Worm (Caenorhabditis elegans) whole organism, L4 larva: ENCODE data around the gene Y46G5A.15.
"Not testable (repeated sequence)": the region's sequence is repeated elsewhere in the genome, so short reads cannot be mapped to it uniquely, and the experiment has no call there.

Source experiments
- F10B5.3 ChIP-seq: sonication (generic microtip); optimal IDR thresholded peaks from 2 replicates; lab custom pipeline; 2016; ENCODE audit warnings: mild to moderate bottlenecking, missing genetic modification characterization, missing compliant biosample characterization
- R02D3.7 ChIP-seq: fragments of 150-350 bp; sonication (generic microtip); optimal IDR thresholded peaks from 3 replicates; lab custom pipeline; 2014; ENCODE audit warnings: missing biosample characterization, missing genetic modification characterization
- ZK546.5 ChIP-seq, 2 experiments: sonication (generic microtip); optimal IDR thresholded peaks; 2 replicates each; lab custom pipeline; 2017; ENCODE audit warnings: missing biosample characterization in 2 of 2, missing genetic modification characterization in 2 of 2
- egl-27 ChIP-seq: sonication (generic microtip); optimal IDR thresholded peaks from 3 replicates; lab custom pipeline; 2017; ENCODE audit warnings: missing biosample characterization, missing genetic modification reagents, missing genetic modification characterization
- lin-13 ChIP-seq: fragments of 150-350 bp; optimal IDR thresholded peaks from 2 replicates; lab custom pipeline; 2014; ENCODE audit warnings: missing biosample characterization, missing genetic modification reagents, missing genetic modification characterization
- lin-38 ChIP-seq: fragments of 200-800 bp; sonication (Bioruptor generic); IDR thresholded peaks from 2 replicates; pipeline ENCODE4 v1.3.6; 2022; ENCODE audit warnings: missing genetic modification reagents, missing genetic modification characterization, missing compliant biosample characterization
- lsy-2 ChIP-seq, 2 experiments: fragments of 150-350 bp in 1 of 2; sonication (generic microtip) in 1 of 2; optimal IDR thresholded peaks; 2 replicates each; lab custom pipeline; 2014 to 2017; ENCODE audit warnings: missing biosample characterization in 2 of 2, missing genetic modification characterization in 2 of 2
- nhr-237 ChIP-seq: sonication (generic microtip); optimal IDR thresholded peaks from 2 replicates; lab custom pipeline; 2017; ENCODE audit warnings: missing biosample characterization, missing genetic modification characterization
- pqm-1 ChIP-seq: sonication (generic microtip); optimal IDR thresholded peaks from 2 replicates; lab custom pipeline; 2017; ENCODE audit warnings: missing biosample characterization, missing genetic modification characterization
- sdz-12 ChIP-seq: fragments of 200-800 bp; sonication (Bioruptor generic); optimal IDR thresholded peaks from 2 replicates; lab custom pipeline; 2018; ENCODE audit warnings: mild to moderate bottlenecking, missing genetic modification characterization, missing compliant biosample characterization
- skn-1 ChIP-seq: fragments of 150-350 bp; optimal IDR thresholded peaks from 2 replicates; lab custom pipeline; 2014; ENCODE audit warnings: missing biosample characterization, missing genetic modification characterization
- zag-1 ChIP-seq: fragments of 150-350 bp; optimal IDR thresholded peaks from 2 replicates; lab custom pipeline; 2014; ENCODE audit warnings: missing biosample characterization, missing genetic modification characterization
- ztf-11 ChIP-seq: fragments of 150-350 bp; optimal IDR thresholded peaks from 2 replicates; lab custom pipeline; 2014; ENCODE audit warnings: missing biosample characterization, missing genetic modification characterization

ce11 chrII:12749720-12750119 lies 35.5 kb downstream of the Y46G5A.15 start:
- not testable (repeated sequence) for TF ChIP-seq egl-27 (tag; lab: Kevin White, UChicago); skn-1 (tag; lab: Kevin White, UChicago); R02D3.7; lin-38 (GFP tag; lab: Robert Waterston, UW); F10B5.3 (tag; lab: Kevin White, UChicago); sdz-12 (GFP tag; lab: Kevin White, UChicago); lsy-2 (tag; optimal IDR thresholded peaks at IDR 0.05; lab: Kevin White, UChicago); pqm-1 (tag; lab: Kevin White, UChicago); zag-1 (tag; lab: Kevin White, UChicago); ZK546.5 (tag; optimal IDR thresholded peaks at IDR 0.05; lab: Kevin White, UChicago); ztf-11 (tag; lab: Kevin White, UChicago); nhr-237; lin-13
